Fruit fly (Drosophila melanogaster) whole organism, prepupa: ENCODE results near the gene CG10154.

Experiments used
- CG10631 ChIP-seq: fragments of 200-800 bp; sonication (Bioruptor generic); optimal IDR thresholded peaks from 2 replicates; lab custom pipeline; 2016; ENCODE audit warnings: missing biosample characterization, missing genetic modification characterization
- CG11294 ChIP-seq: fragments of 200-800 bp; sonication (Bioruptor generic); IDR thresholded peaks from 2 replicates; pipeline ENCODE4 v1.3.6; 2022; ENCODE audit warnings: missing biosample characterization, missing genetic modification characterization
- CG11762 ChIP-seq: fragments of 200-800 bp; sonication (Bioruptor generic); optimal IDR thresholded peaks from 3 replicates; lab custom pipeline; 2016; ENCODE audit warnings: missing biosample characterization, missing genetic modification characterization; ENCODE audit not compliant: insufficient read depth
- CG15336 ChIP-seq: fragments of 200-800 bp; sonication (Bioruptor generic); IDR thresholded peaks from 2 replicates; pipeline ENCODE4 v1.3.6; 2022; ENCODE audit warnings: missing biosample characterization, missing genetic modification characterization
- CG16779 ChIP-seq: fragments of 200-800 bp; sonication (Bioruptor generic); optimal IDR thresholded peaks from 3 replicates; lab custom pipeline; 2017; ENCODE audit warnings: missing biosample characterization, mild to moderate bottlenecking, missing genetic modification characterization
- CG3032 ChIP-seq: fragments of 200-800 bp; optimal IDR thresholded peaks from 2 replicates; lab custom pipeline; 2019; ENCODE audit warnings: missing biosample characterization, mild to moderate bottlenecking, missing genetic modification characterization, moderate library complexity
- CG31627 ChIP-seq: fragments of 200-800 bp; sonication (Bioruptor generic); optimal IDR thresholded peaks from 3 replicates; lab custom pipeline; 2016; ENCODE audit warnings: missing biosample characterization, missing genetic modification characterization
- CG32006 ChIP-seq: fragments of 200-800 bp; sonication (Bioruptor generic); optimal IDR thresholded peaks from 3 replicates; lab custom pipeline; 2017; ENCODE audit warnings: missing biosample characterization, mild to moderate bottlenecking, missing genetic modification characterization
- CG3919 ChIP-seq: fragments of 200-800 bp; sonication (Bioruptor generic); optimal IDR thresholded peaks from 3 replicates; lab custom pipeline; 2016; ENCODE audit warnings: missing biosample characterization, missing genetic modification characterization
- CG4318 ChIP-seq: fragments of 200-800 bp; sonication (Bioruptor generic); optimal IDR thresholded peaks from 3 replicates; lab custom pipeline; 2017; ENCODE audit warnings: missing biosample characterization, mild to moderate bottlenecking, missing genetic modification characterization
- CG6163 ChIP-seq: fragments of 200-800 bp; sonication (Bioruptor generic); IDR thresholded peaks from 3 replicates; pipeline ENCODE4 v1.3.6; 2022; ENCODE audit warnings: missing biosample characterization, missing genetic modification characterization
- CG6792 ChIP-seq: fragments of 200-800 bp; sonication (Bioruptor generic); optimal IDR thresholded peaks from 3 replicates; lab custom pipeline; 2016; ENCODE audit warnings: missing biosample characterization, missing genetic modification characterization
- CG6854 ChIP-seq: fragments of 200-800 bp; sonication (Bioruptor generic); optimal IDR thresholded peaks from 2 replicates; lab custom pipeline; 2017; ENCODE audit warnings: missing biosample characterization, mild to moderate bottlenecking, missing genetic modification characterization
- CG7368 ChIP-seq: fragments of 200-800 bp; sonication (Bioruptor generic); optimal IDR thresholded peaks from 3 replicates; lab custom pipeline; 2016; ENCODE audit warnings: missing biosample characterization, missing genetic modification characterization
- CG8319 ChIP-seq: fragments of 200-800 bp; sonication (Bioruptor generic); optimal IDR thresholded peaks from 3 replicates; lab custom pipeline; 2016; ENCODE audit warnings: missing biosample characterization, missing genetic modification characterization
- CG9139 ChIP-seq: fragments of 200-800 bp; sonication (Bioruptor generic); optimal IDR thresholded peaks from 3 replicates; lab custom pipeline; 2017; ENCODE audit warnings: missing biosample characterization, mild to moderate bottlenecking, missing genetic modification characterization
- Eip78C ChIP-seq: fragments of 200-800 bp; sonication (Bioruptor generic); peaks from one replicate; lab custom pipeline; 2016; ENCODE audit warnings: missing biosample characterization, missing genetic modification characterization
- Eip93F ChIP-seq: fragments of 200-800 bp; sonication (Bioruptor generic); optimal IDR thresholded peaks from 2 replicates; lab custom pipeline; 2016; ENCODE audit warnings: missing biosample characterization, mild to moderate bottlenecking, missing genetic modification characterization
- Ets21C ChIP-seq: fragments of 200-800 bp; sonication (Bioruptor generic); optimal IDR thresholded peaks from 3 replicates; lab custom pipeline; 2016; ENCODE audit warnings: missing biosample characterization, missing genetic modification characterization
- Ets96B ChIP-seq: fragments of 200-800 bp; optimal IDR thresholded peaks from 2 replicates; lab custom pipeline; 2019; ENCODE audit warnings: missing biosample characterization, mild to moderate bottlenecking, missing genetic modification characterization, moderate library complexity
- Gug ChIP-seq: fragments of 200-800 bp; sonication (Bioruptor generic); IDR thresholded peaks from 2 replicates; pipeline ENCODE4 v1.3.6; 2022; ENCODE audit warnings: missing biosample characterization, missing genetic modification characterization
- Hr38 ChIP-seq: sonication (Bioruptor generic); optimal IDR thresholded peaks from 2 replicates; lab custom pipeline; 2016; ENCODE audit warnings: missing biosample characterization, missing genetic modification characterization
- Hr39 ChIP-seq: fragments of 200-800 bp; sonication (Bioruptor generic); optimal IDR thresholded peaks from 2 replicates; lab custom pipeline; 2016; ENCODE audit warnings: missing biosample characterization, missing genetic modification characterization
- Hr4 ChIP-seq: fragments of 200-800 bp; sonication (Bioruptor generic); optimal IDR thresholded peaks from 3 replicates; lab custom pipeline; 2016; ENCODE audit warnings: missing biosample characterization, missing genetic modification characterization
- Lpt ChIP-seq: fragments of 200-800 bp; sonication (Bioruptor generic); optimal IDR thresholded peaks from 3 replicates; lab custom pipeline; 2016; ENCODE audit warnings: missing biosample characterization, missing genetic modification characterization
- OdsH ChIP-seq: fragments of 200-800 bp; sonication (Bioruptor generic); optimal IDR thresholded peaks from 3 replicates; lab custom pipeline; 2016; ENCODE audit warnings: missing biosample characterization, missing genetic modification characterization
- Smox ChIP-seq: fragments of 200-800 bp; sonication (Bioruptor generic); optimal IDR thresholded peaks from 3 replicates; lab custom pipeline; 2016; ENCODE audit warnings: missing biosample characterization, missing genetic modification characterization
- Sox102F ChIP-seq: fragments of 200-800 bp; sonication (Bioruptor generic); optimal IDR thresholded peaks from 2 replicates; lab custom pipeline; 2016; ENCODE audit warnings: missing biosample characterization, mild to moderate bottlenecking, missing genetic modification characterization
- Sox14 ChIP-seq: fragments of 200-800 bp; sonication (Bioruptor generic); optimal IDR thresholded peaks from 3 replicates; lab custom pipeline; 2016; ENCODE audit warnings: missing biosample characterization, missing genetic modification characterization
- achi ChIP-seq: fragments of 200-800 bp; sonication (Bioruptor generic); optimal IDR thresholded peaks from 3 replicates; lab custom pipeline; 2016; ENCODE audit warnings: missing biosample characterization, missing genetic modification characterization
- acj6 ChIP-seq: fragments of 200-800 bp; sonication (Bioruptor generic); optimal IDR thresholded peaks from 3 replicates; lab custom pipeline; 2016; ENCODE audit warnings: missing biosample characterization, missing genetic modification characterization
- cyc ChIP-seq: fragments of 200-800 bp; sonication (Bioruptor generic); optimal IDR thresholded peaks from 3 replicates; lab custom pipeline; 2016; ENCODE audit warnings: missing biosample characterization, missing genetic modification characterization
- dac ChIP-seq: fragments of 200-800 bp; sonication (Bioruptor generic); optimal IDR thresholded peaks from 2 replicates; lab custom pipeline; 2017; ENCODE audit warnings: missing biosample characterization, mild to moderate bottlenecking, missing genetic modification characterization
- dsx ChIP-seq: fragments of 200-800 bp; optimal IDR thresholded peaks from 3 replicates; lab custom pipeline; 2019; ENCODE audit warnings: missing biosample characterization, mild to moderate bottlenecking, missing genetic modification characterization, moderate library complexity; ENCODE audit not compliant: poor library complexity, severe bottlenecking
- eg ChIP-seq: fragments of 200-800 bp; sonication (Bioruptor generic); IDR thresholded peaks from 3 replicates; pipeline ENCODE4 v1.3.6; 2022; ENCODE audit warnings: missing biosample characterization, missing genetic modification characterization
- fd59A ChIP-seq: fragments of 200-800 bp; sonication (Bioruptor generic); optimal IDR thresholded peaks from 2 replicates; lab custom pipeline; 2017; ENCODE audit warnings: missing biosample characterization, mild to moderate bottlenecking, missing genetic modification characterization, missing genetic modification reagents
- fd85E ChIP-seq: fragments of 200-800 bp; sonication (Bioruptor generic); optimal IDR thresholded peaks from 3 replicates; lab custom pipeline; 2016; ENCODE audit warnings: missing biosample characterization, missing genetic modification characterization
- fkh ChIP-seq: fragments of 200-800 bp; sonication (Bioruptor generic); optimal IDR thresholded peaks from 3 replicates; lab custom pipeline; 2017; ENCODE audit warnings: missing biosample characterization, mild to moderate bottlenecking, missing genetic modification characterization, moderate library complexity
- lz ChIP-seq: fragments of 200-800 bp; sonication (Bioruptor generic); optimal IDR thresholded peaks from 3 replicates; lab custom pipeline; 2016; ENCODE audit warnings: missing biosample characterization, missing genetic modification characterization
- net ChIP-seq: fragments of 200-800 bp; sonication (Bioruptor generic); optimal IDR thresholded peaks from 3 replicates; lab custom pipeline; 2016; ENCODE audit warnings: missing biosample characterization, missing genetic modification characterization
- pdm3 ChIP-seq: fragments of 200-800 bp; sonication (Bioruptor generic); optimal IDR thresholded peaks from 3 replicates; lab custom pipeline; 2016; ENCODE audit warnings: missing biosample characterization, missing genetic modification characterization
- spab ChIP-seq: fragments of 200-800 bp; sonication (Bioruptor generic); optimal IDR thresholded peaks from 2 replicates; lab custom pipeline; 2017; ENCODE audit warnings: missing biosample characterization, mild to moderate bottlenecking, missing genetic modification characterization, missing genetic modification reagents
- svp ChIP-seq: fragments of 200-800 bp; sonication (Bioruptor generic); peaks from one replicate; lab custom pipeline; 2016; ENCODE audit warnings: missing biosample characterization, missing genetic modification characterization
- vri ChIP-seq: fragments of 200-800 bp; sonication (Bioruptor generic); optimal IDR thresholded peaks from 3 replicates; lab custom pipeline; 2016; ENCODE audit warnings: missing biosample characterization, mild to moderate bottlenecking, missing genetic modification characterization

CG10154 gene

DNA sequence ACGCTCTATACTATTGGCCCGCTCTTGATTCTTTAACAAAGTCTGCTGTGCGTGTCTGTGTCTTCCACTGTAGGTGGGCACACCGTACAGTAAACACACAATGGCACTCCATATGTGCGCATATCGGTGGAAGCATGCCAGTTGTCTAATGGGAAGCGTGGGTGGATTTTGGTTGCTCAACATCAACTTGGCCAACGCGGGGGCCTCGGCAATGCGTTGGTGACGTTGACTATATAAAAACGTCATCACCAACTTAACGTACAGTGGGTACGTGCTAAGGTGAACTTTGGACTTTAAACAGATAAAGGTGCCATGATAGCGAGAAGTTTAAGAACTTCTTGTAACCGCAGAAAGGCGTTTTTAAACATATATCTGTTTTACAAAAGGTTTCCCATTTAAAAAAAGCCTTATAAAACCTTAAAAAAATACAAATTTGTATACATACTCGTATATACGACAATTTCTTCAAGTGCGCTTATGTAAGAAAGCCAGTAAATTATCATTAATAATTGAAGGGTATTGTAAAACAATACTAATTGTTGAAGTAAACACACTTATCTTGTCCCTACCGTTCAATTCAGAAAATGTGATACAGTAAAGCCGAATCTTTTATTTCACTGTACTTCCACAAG lies 42.8 kb upstream of the CG10154 start (continued):
- TF ChIP-seq svp (GFP tag; lab: Kevin White, UChicago) (peak; percentile 75), Sox102F (GFP tag; lab: Kevin White, UChicago) (peak; percentile 62), Ets96B (tag; lab: Kevin White, UChicago) (peak; percentile 14), CG6854 (GFP tag; lab: Kevin White, UChicago) (no peak), Eip93F (no peak), pdm3 (peak; percentile 45), lz (GFP tag; lab: Kevin White, UChicago) (peak; percentile 58), vri (peak; percentile 47), CG11762 (GFP tag; lab: Kevin White, UChicago) (peak; percentile 29)

DNA sequence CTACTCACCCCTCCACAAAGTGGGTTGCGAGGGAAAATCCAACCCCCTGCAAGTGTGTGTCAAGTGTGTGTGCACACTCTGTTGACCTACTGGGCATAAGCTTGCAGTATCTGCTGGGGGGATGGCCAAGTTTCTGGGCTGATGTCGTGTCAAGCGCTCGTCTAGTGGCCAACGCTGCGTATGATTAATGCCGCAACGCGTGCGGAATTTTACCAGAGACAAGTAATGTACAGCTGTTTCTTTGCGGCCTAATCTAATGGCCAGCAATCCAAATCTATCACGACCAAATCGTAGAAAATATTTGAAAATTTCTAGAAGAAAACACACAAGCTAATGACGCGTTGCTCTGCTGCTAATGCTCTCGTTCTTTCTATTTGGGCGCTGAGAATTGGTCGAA lies 42.3 kb upstream of the CG10154 start:
- TF ChIP-seq lz (GFP tag; lab: Kevin White, UChicago) (no peak), CG9139 (no peak), fkh (GFP tag; lab: Kevin White, UChicago) (no peak), fd85E (GFP tag; lab: Kevin White, UChicago) (no peak), net (GFP tag; lab: Kevin White, UChicago) (no peak), CG32006 (GFP tag; lab: Kevin White, UChicago) (no peak), dsx (GFP tag; lab: Kevin White, UChicago) (no peak), pdm3 (no peak), CG16779 (tag; lab: Kevin White, UChicago) (no peak), Lpt (GFP tag; lab: Kevin White, UChicago) (no peak), CG7368 (GFP tag; lab: Kevin White, UChicago) (no peak), CG15336 (GFP tag; lab: Robert Waterston, UW) (no peak), svp (GFP tag; lab: Kevin White, UChicago) (no peak), Smox (GFP tag; lab: Kevin White, UChicago) (no peak), Sox14 (GFP tag; lab: Kevin White, UChicago) (no peak), CG8319 (no peak), eg (GFP tag; lab: Robert Waterston, UW) (no peak), dac (GFP tag; lab: Kevin White, UChicago) (no peak), CG6854 (GFP tag; lab: Kevin White, UChicago) (no peak)

dm6 chr3L:13478339-13479203 lies 41.6 kb upstream of the CG10154 start:
- TF ChIP-seq Lpt (GFP tag; lab: Kevin White, UChicago): no peak
- TF ChIP-seq CG3919 (GFP tag; lab: Kevin White, UChicago): peak; percentile 46
- peak; percentile 78 for TF ChIP-seq Eip78C (GFP tag; lab: Kevin White, UChicago)
- TF ChIP-seq dsx (GFP tag; lab: Kevin White, UChicago): peak; percentile 1
- TF ChIP-seq fd85E (GFP tag; lab: Kevin White, UChicago): no peak
- peak; percentile 50 for TF ChIP-seq CG31627 (GFP tag; lab: Kevin White, UChicago)
- peak; percentile 10 for TF ChIP-seq achi (GFP tag; lab: Kevin White, UChicago)
- TF ChIP-seq vri: no peak
- no peak for TF ChIP-seq CG16779 (tag; lab: Kevin White, UChicago)
- TF ChIP-seq lz (GFP tag; lab: Kevin White, UChicago): peak; percentile 41
- TF ChIP-seq OdsH: peak; percentile 26
- TF ChIP-seq spab (GFP tag; lab: Kevin White, UChicago): no peak
- no peak for TF ChIP-seq fkh (GFP tag; lab: Kevin White, UChicago)
- no peak for TF ChIP-seq CG4318 (GFP tag; lab: Kevin White, UChicago)
- peak; percentile 31 for TF ChIP-seq cyc (GFP tag; lab: Kevin White, UChicago)
- TF ChIP-seq dac (GFP tag; lab: Kevin White, UChicago): no peak
- peak; percentile 41; the same call in 1 of the 3 replicates for TF ChIP-seq CG6163 (GFP tag; lab: Robert Waterston, UW)
- TF ChIP-seq net (GFP tag; lab: Kevin White, UChicago): no peak
- TF ChIP-seq Sox102F (GFP tag; lab: Kevin White, UChicago): peak; percentile 11
- TF ChIP-seq CG10631 (GFP tag; lab: Kevin White, UChicago): peak; percentile 21
- no peak for TF ChIP-seq Hr38 (GFP tag; lab: Kevin White, UChicago)
- TF ChIP-seq CG6792 (GFP tag; lab: Kevin White, UChicago): peak; percentile 13
- no peak for TF ChIP-seq CG11294
- no peak for TF ChIP-seq Gug (GFP tag; lab: Robert Waterston, UW)
- TF ChIP-seq acj6 (GFP tag; lab: Kevin White, UChicago): peak; percentile 26
- peak; percentile 9 for TF ChIP-seq Ets21C
- TF ChIP-seq Hr4 (GFP tag; lab: Kevin White, UChicago): no peak
- peak; percentile 47 for TF ChIP-seq Hr39
- TF ChIP-seq CG3032 (tag; lab: Kevin White, UChicago): no peak
- TF ChIP-seq fd59A: no peak
